Fruit fly (Drosophila melanogaster): ENCODE measurements around the gene CG15056.
A peak's percentile ranks its signal among the peaks of the same experiment; 100 is the strongest.

CG15056 gene

DNA sequence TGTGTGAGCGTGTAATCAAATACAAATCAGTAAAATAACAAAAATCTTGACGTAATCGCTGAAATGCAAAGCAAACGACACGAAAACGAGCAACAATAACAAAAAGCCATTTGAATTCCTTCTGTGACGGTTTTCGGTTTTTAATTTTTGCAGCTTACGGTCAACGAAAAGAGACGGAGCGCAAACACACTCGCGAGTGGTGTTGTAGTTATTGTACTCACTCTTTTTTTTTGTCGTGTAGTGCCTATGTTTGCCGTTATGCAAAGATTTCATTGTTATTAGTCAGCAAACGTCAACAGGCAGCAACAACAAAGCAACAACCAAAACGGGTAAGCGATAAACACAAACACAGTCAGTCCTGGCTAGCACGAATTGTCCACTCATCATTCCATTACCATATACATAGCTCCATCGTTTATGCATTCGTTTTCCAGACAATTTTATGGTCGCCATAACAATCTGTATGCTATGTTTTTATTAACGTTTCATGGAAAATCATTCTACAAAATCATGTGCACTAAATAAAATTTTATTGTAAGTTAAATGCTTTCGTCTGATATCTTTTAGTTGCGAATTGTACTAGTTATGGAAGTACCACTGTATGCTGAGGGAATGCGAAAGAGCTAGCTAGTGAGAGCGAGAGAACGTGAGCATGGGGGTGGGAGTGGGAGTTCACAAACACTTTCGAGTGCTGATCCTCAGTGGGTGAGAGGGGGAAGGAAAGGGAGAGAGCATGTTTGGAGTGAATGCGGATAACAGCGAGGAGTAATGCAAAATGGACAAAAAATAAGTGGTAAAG, 48.2 kb upstream of the CG15056 start (continued):
- TF ChIP-seq CG6854 (GFP tag; optimal IDR thresholded peaks at IDR 0.05) (peak; percentile 67), CG33213 (GFP tag; optimal IDR thresholded peaks at IDR 0.05) (no peak), CG14441 (GFP tag; IDR thresholded peaks at IDR 0.05) (peak; percentile 71), ase (GFP tag; IDR thresholded peaks at IDR 0.05) (no peak; the same call in 2 of the 3 replicates), Sin3A (optimal IDR thresholded peaks at IDR 0.05) (no peak), CG15479 (GFP tag; optimal IDR thresholded peaks at IDR 0.05) (no peak), Dek (tag; optimal IDR thresholded peaks at IDR 0.05) (peak; percentile 80), CG11398 (GFP tag; optimal IDR thresholded peaks at IDR 0.05) (no peak), CG15269 (tag; optimal IDR thresholded peaks at IDR 0.05) (peak; percentile 90), her (GFP tag; optimal IDR thresholded peaks at IDR 0.05) (peak; percentile 44), CG1832 (GFP tag; optimal IDR thresholded peaks at IDR 0.05) (peak; percentile 26), Hr51 (GFP tag; optimal IDR thresholded peaks at IDR 0.05) (peak; percentile 9 to 83), jumu (GFP tag; optimal IDR thresholded peaks at IDR 0.05) (peak; percentile 70), CG30403 (GFP tag; optimal IDR thresholded peaks at IDR 0.05) (peak; percentile 31), CG18476 (GFP tag; optimal IDR thresholded peaks at IDR 0.05) (peak; percentile 48), CG31388 (GFP tag; optimal IDR thresholded peaks at IDR 0.05) (no peak), dpn (GFP tag; optimal IDR thresholded peaks at IDR 0.05) (peak in 1 of 2 experiments; percentile 38), vfl (GFP tag; optimal IDR thresholded peaks at IDR 0.05) (no peak), pum (GFP tag; optimal IDR thresholded peaks at IDR 0.05) (peak; percentile 45), HLH54F (GFP tag; optimal IDR thresholded peaks at IDR 0.05) (peak; percentile 67), sr (GFP tag; IDR thresholded peaks at IDR 0.05) (no peak), CG18599 (GFP tag; optimal IDR thresholded peaks at IDR 0.05) (peak; percentile 88), Sox102F (GFP tag; optimal IDR thresholded peaks at IDR 0.05) (peak; percentile 56), peb (GFP tag; IDR thresholded peaks at IDR 0.05) (peak; percentile 72), CG8944 (GFP tag; optimal IDR thresholded peaks at IDR 0.05) (peak; percentile 27), CG10462 (GFP tag; optimal IDR thresholded peaks at IDR 0.05) (no peak), danr (GFP tag; IDR thresholded peaks at IDR 0.05) (peak; percentile 72), twi (tag; optimal IDR thresholded peaks at IDR 0.05) (peak; percentile 38), CG1233 (GFP tag; optimal IDR thresholded peaks at IDR 0.05) (peak; percentile 70), HHEX (GFP tag; optimal IDR thresholded peaks at IDR 0.05) (peak; percentile 67), maf-S (GFP tag; optimal IDR thresholded peaks at IDR 0.05) (peak; percentile 24), CG7963 (GFP tag; IDR thresholded peaks at IDR 0.05; ENCODE audit: partially characterized antibody) (no peak), kah (GFP tag; optimal IDR thresholded peaks at IDR 0.05) (peak; percentile 43), Nf-YC (tag; optimal IDR thresholded peaks at IDR 0.05) (peak; percentile 80), yki (optimal IDR thresholded peaks at IDR 0.05) (no peak), CG1603 (tag; optimal IDR thresholded peaks at IDR 0.05) (peak; percentile 44), CoRest (tag; optimal IDR thresholded peaks at IDR 0.05) (peak; percentile 87), CG3847 (GFP tag; IDR thresholded peaks at IDR 0.05) (peak; percentile 66), Camta (GFP tag; optimal IDR thresholded peaks at IDR 0.05) (no peak), sob (GFP tag; IDR thresholded peaks at IDR 0.05) (peak; percentile 80), z (GFP tag; IDR thresholded peaks at IDR 0.05) (peak; percentile 50; the same call in 1 of the 3 replicates), Usf (GFP tag; optimal IDR thresholded peaks at IDR 0.05) (peak; percentile 39), Atf3 (GFP tag; optimal IDR thresholded peaks at IDR 0.05) (peak; percentile 45), CG7839 (tag; optimal IDR thresholded peaks at IDR 0.05) (peak; percentile 89), CG4404 (GFP tag; IDR thresholded peaks at IDR 0.05) (peak; percentile 73), Oaz (GFP tag; IDR thresholded peaks at IDR 0.05) (peak; percentile 43; the same call in 1 of the 2 replicates), Ada2b (GFP tag; IDR thresholded peaks at IDR 0.05) (peak; percentile 70), ro (GFP tag; IDR thresholded peaks at IDR 0.05) (no peak), usp (GFP tag; optimal IDR thresholded peaks at IDR 0.05) (no peak), CG16779 (GFP tag; IDR thresholded peaks at IDR 0.05) (no peak)
